Worm (Caenorhabditis elegans): Measurements from ENCODE around the gene col-158.

The col-158 gene

DNA sequence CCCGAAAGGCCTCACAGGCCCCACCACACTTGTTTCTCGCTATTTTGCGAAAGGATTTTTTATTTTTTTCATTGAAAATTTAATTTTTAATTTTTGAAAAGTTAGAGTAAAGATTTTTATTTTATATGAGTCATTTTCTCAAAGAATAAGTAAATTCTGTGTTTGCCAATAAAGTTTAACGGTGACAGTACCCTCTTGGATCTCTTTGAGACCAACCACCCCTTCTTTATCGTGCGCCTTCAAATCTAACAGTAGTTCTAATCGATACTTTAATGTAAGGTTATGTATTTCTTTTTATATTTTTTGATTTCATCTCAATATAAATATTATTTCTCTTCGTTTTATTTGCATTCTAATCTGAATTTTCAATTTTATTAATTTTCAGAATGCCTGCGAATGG lies 16.1 kb downstream of the col-158 start, which contains the start of gene hmp-1:
Gene hmp-1, plus strand, starts transcription at position 380 of the 400 bp plus-strand sequence.
- TF ChIP-seq tbx-8 (GFP tag; optimal IDR thresholded peaks at IDR 0.05) (no peak), nhr-2 (tag; optimal IDR thresholded peaks at IDR 0.05) (no peak)

- no peak for TF ChIP-seq ceh-43 (GFP tag; optimal IDR thresholded peaks at IDR 0.05)
- no peak for TF ChIP-seq tbx-8 (GFP tag; optimal IDR thresholded peaks at IDR 0.05)
- no peak for TF ChIP-seq nhr-76 (tag; optimal IDR thresholded peaks at IDR 0.05)
- TF ChIP-seq mab-5 (tag; optimal IDR thresholded peaks at IDR 0.05), result no peak
- TF ChIP-seq lsy-2 (tag; optimal IDR thresholded peaks at IDR 0.05), result no peak
- no peak for TF ChIP-seq ceh-39 (tag; optimal IDR thresholded peaks at IDR 0.05)
- TF ChIP-seq lin-13 (tag; optimal IDR thresholded peaks at IDR 0.05), result no peak
- TF ChIP-seq cnd-1 (tag; optimal IDR thresholded peaks at IDR 0.05), result no peak
- TF ChIP-seq nhr-2 (tag; optimal IDR thresholded peaks at IDR 0.05), result no peak
These were observed 17.6 kb downstream of the col-158 start for ce11 chrV:11846969-11847368.

ce11 chrV:11849408-11849807 lies 20.0 kb downstream of the col-158 start:
- TF ChIP-seq sptf-1 (tag; optimal IDR thresholded peaks at IDR 0.05) (no peak), nhr-12 (tag; optimal IDR thresholded peaks at IDR 0.05) (no peak), nhr-2 (tag; optimal IDR thresholded peaks at IDR 0.05) (no peak), mep-1 (tag; optimal IDR thresholded peaks at IDR 0.05) (no peak), nhr-76 (tag; optimal IDR thresholded peaks at IDR 0.05) (no peak)

ce11 chrV:11852305-11852704 lies 22.9 kb downstream of the col-158 start:
- TF ChIP-seq mls-2 (tag; optimal IDR thresholded peaks at IDR 0.05) (peak; percentile 30), ces-1 (GFP tag; optimal IDR thresholded peaks at IDR 0.05) (peak; percentile 37), hlh-1 (tag; optimal IDR thresholded peaks at IDR 0.05) (no peak)

ce11 chrV:11853723-11854122 lies 24.3 kb downstream of the col-158 start:
- TF ChIP-seq blmp-1 (tag; optimal IDR thresholded peaks at IDR 0.05), result no peak
- TF ChIP-seq nhr-2 (tag; optimal IDR thresholded peaks at IDR 0.05), result no peak
- TF ChIP-seq pha-4 (tag; optimal IDR thresholded peaks at IDR 0.05), result no peak
- TF ChIP-seq unc-39 (tag; optimal IDR thresholded peaks at IDR 0.05), result no peak
- no peak for TF ChIP-seq nhr-12 (tag; optimal IDR thresholded peaks at IDR 0.05)

ce11 chrV:11854905-11855304 lies 25.5 kb downstream of the col-158 start:
- TF ChIP-seq ces-1 (GFP tag; optimal IDR thresholded peaks at IDR 0.05) (peak; percentile 95), zip-8 (tag; optimal IDR thresholded peaks at IDR 0.05) (no peak)

- TF ChIP-seq tbx-8 (GFP tag; optimal IDR thresholded peaks at IDR 0.05) (no peak), bed-3 (GFP tag; optimal IDR thresholded peaks at IDR 0.05) (no peak), pha-4 (tag; optimal IDR thresholded peaks at IDR 0.05) (no peak), lin-13 (tag; optimal IDR thresholded peaks at IDR 0.05) (no peak), flh-1 (GFP tag; optimal IDR thresholded peaks at IDR 0.05) (no peak), blmp-1 (tag; optimal IDR thresholded peaks at IDR 0.05) (no peak), nhr-2 (tag; optimal IDR thresholded peaks at IDR 0.05) (no peak), snpc-4 (tag; optimal IDR thresholded peaks at IDR 0.05) (no peak), ceh-39 (tag; optimal IDR thresholded peaks at IDR 0.05) (no peak), sem-2 (GFP tag; optimal IDR thresholded peaks at IDR 0.05) (no peak), ztf-11 (tag; optimal IDR thresholded peaks at IDR 0.05) (no peak), drap-1 (GFP tag; optimal IDR thresholded peaks at IDR 0.05) (no peak), mls-2 (tag; optimal IDR thresholded peaks at IDR 0.05) (no peak), ceh-83 (GFP tag; optimal IDR thresholded peaks at IDR 0.05) (no peak), elt-3 (tag; optimal IDR thresholded peaks at IDR 0.05) (no peak), ceh-43 (GFP tag; optimal IDR thresholded peaks at IDR 0.05) (no peak), lsy-2 (tag; optimal IDR thresholded peaks at IDR 0.05) (no peak)
These were observed 26.6 kb downstream of the col-158 start for ce11 chrV:11856022-11856421.

- no peak for TF ChIP-seq ztf-11 (tag; optimal IDR thresholded peaks at IDR 0.05)
- no peak for TF ChIP-seq ces-1 (GFP tag; optimal IDR thresholded peaks at IDR 0.05)
- no peak for TF ChIP-seq nhr-76 (tag; optimal IDR thresholded peaks at IDR 0.05)
- TF ChIP-seq zip-8 (tag; optimal IDR thresholded peaks at IDR 0.05), result no peak
- TF ChIP-seq mls-2 (tag; optimal IDR thresholded peaks at IDR 0.05), result no peak
- TF ChIP-seq unc-120 (tag; optimal IDR thresholded peaks at IDR 0.05; ENCODE audit: poor library complexity, severe bottlenecking), result no peak
- no peak for TF ChIP-seq drap-1 (GFP tag; optimal IDR thresholded peaks at IDR 0.05)
- no peak for TF ChIP-seq nhr-12 (tag; optimal IDR thresholded peaks at IDR 0.05)
- TF ChIP-seq unc-39 (tag; optimal IDR thresholded peaks at IDR 0.05), result no peak
- no peak for TF ChIP-seq nhr-237 (tag; optimal IDR thresholded peaks at IDR 0.05)
- TF ChIP-seq mab-5 (tag; optimal IDR thresholded peaks at IDR 0.05), result no peak
- no peak for TF ChIP-seq unc-62 (GFP tag; optimal IDR thresholded peaks at IDR 0.05)
- no peak for TF ChIP-seq lsy-2 (tag; optimal IDR thresholded peaks at IDR 0.05)
- no peak for TF ChIP-seq ceh-83 (GFP tag; optimal IDR thresholded peaks at IDR 0.05)
- TF ChIP-seq snpc-4 (tag; optimal IDR thresholded peaks at IDR 0.05), result no peak
- no peak for TF ChIP-seq sem-2 (GFP tag; optimal IDR thresholded peaks at IDR 0.05)
- no peak for TF ChIP-seq hlh-1 (tag; optimal IDR thresholded peaks at IDR 0.05)
- TF ChIP-seq lin-13 (tag; optimal IDR thresholded peaks at IDR 0.05), result no peak
These were observed 28.4 kb downstream of the col-158 start for ce11 chrV:11857756-11858155.

All from whole organism, mixed stage, embryonic.